Fruit fly (Drosophila melanogaster) whole organism, embryonic: ENCODE results near the gene CG15449.
A peak's percentile ranks its signal among the peaks of the same experiment; 100 is the strongest.

ENCODE experiments used
- CG10147 ChIP-seq: fragments of 200-800 bp; sonication (Bioruptor generic); optimal IDR thresholded peaks from 2 replicates; lab custom pipeline; 2019; ENCODE audit warnings: missing biosample characterization, mild to moderate bottlenecking, missing genetic modification characterization, moderate library complexity
- CG30020 ChIP-seq: fragments of 200-800 bp; optimal IDR thresholded peaks from 2 replicates; lab custom pipeline; 2019; ENCODE audit warnings: missing biosample characterization, mild to moderate bottlenecking, missing genetic modification characterization, moderate library complexity
- Trl ChIP-seq, 3 experiments: fragments of >200 bp in 2 of 3; fragments of 200-800 bp in 1 of 3; sonication (Bioruptor generic) in 1 of 3; optimal IDR thresholded peaks; 2 replicates in 1 of 3; 3 replicates in 2 of 3; lab custom pipeline; 2016 to 2017; ENCODE audit warnings: missing biosample characterization in 1 of 3, missing genetic modification characterization in 1 of 3
- vnd ChIP-seq: fragments of 200-800 bp; sonication (Bioruptor generic); IDR thresholded peaks from 3 replicates; pipeline ENCODE4 v1.3.6; 2022; ENCODE audit warnings: missing biosample characterization, missing genetic modification characterization; ENCODE audit not compliant: partially characterized antibody

The CG15449 gene

dm6 chrX:21010541-21010940 is 29.9 kb downstream of the CG15449 start:
- TF ChIP-seq Trl (optimal IDR thresholded peaks at IDR 0.05; lab: Kevin White, UChicago): peak in 1 of 2 experiments; percentile 1
- no peak for TF ChIP-seq Trl (GFP tag; optimal IDR thresholded peaks at IDR 0.05; lab: Kevin White, UChicago)
- no peak for TF ChIP-seq CG30020 (tag; lab: Kevin White, UChicago)
- no peak for TF ChIP-seq vnd (GFP tag; lab: Robert Waterston, UW)
- no peak for TF ChIP-seq CG10147 (GFP tag; lab: Kevin White, UChicago)
